Fruit fly (Drosophila melanogaster): ENCODE results near the gene CG18048.
A peak's percentile ranks its signal among the peaks of the same experiment; 100 is the strongest.

Gene CG18048

DNA sequence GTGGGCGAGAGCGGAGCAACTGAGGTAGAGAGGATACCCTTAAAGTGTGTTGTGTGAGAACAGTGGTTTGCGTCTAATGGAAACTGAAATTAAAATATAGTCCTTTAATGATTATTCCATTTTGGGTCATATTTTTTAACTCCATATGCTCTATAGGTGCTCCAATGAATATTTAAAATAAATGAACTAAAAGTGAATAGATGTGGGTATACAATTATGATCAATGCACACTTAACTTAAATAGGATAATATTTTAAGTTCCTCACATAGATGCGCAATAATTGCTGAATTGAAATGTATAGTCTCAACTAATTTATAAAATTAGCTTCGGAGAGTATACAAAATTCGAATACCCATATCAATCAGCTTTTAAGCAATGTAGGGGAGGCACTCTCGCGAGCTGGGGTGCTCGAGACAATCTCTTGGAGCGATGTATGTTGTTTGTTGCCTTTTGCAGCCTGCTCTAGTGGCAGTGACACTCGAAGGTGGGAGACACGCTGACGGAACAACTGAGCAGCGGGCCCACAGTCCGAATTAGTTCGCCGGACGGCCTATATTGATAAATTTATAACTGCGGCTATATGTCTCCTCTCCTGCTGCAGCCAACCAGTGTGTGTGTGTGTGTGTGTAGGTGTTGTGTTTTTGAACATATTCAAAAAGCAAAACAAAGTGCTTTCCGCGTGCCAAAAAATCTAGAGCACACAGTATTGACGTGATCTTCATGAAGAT lies 7.9 kb downstream of the CG18048 start (continued):
- TF ChIP-seq salr (GFP tag; optimal IDR thresholded peaks at IDR 0.05) (peak in 1 of 2 experiments; percentile 89), net (GFP tag; optimal IDR thresholded peaks at IDR 0.05) (peak; percentile 84), CG10631 (GFP tag; optimal IDR thresholded peaks at IDR 0.05) (peak; percentile 78), lz (GFP tag; optimal IDR thresholded peaks at IDR 0.05) (peak; percentile 80), CG11902 (GFP tag; optimal IDR thresholded peaks at IDR 0.05) (peak; percentile 36), esn (GFP tag; optimal IDR thresholded peaks at IDR 0.05) (peak; percentile 89), CG6276 (GFP tag; optimal IDR thresholded peaks at IDR 0.05) (no peak), fd85E (GFP tag; optimal IDR thresholded peaks at IDR 0.05) (no peak), Sox14 (GFP tag; optimal IDR thresholded peaks at IDR 0.05) (peak; percentile 87), CG7368 (GFP tag; optimal IDR thresholded peaks at IDR 0.05) (no peak), Gug (GFP tag; IDR thresholded peaks at IDR 0.05) (no peak; the same call in 1 of the 2 replicates), CG8319 (GFP tag; optimal IDR thresholded peaks at IDR 0.05) (peak; percentile 64), pdm3 (GFP tag; optimal IDR thresholded peaks at IDR 0.05) (peak; percentile 86), CG11762 (GFP tag; optimal IDR thresholded peaks at IDR 0.05; ENCODE audit: insufficient read depth) (peak; percentile 71)

DNA sequence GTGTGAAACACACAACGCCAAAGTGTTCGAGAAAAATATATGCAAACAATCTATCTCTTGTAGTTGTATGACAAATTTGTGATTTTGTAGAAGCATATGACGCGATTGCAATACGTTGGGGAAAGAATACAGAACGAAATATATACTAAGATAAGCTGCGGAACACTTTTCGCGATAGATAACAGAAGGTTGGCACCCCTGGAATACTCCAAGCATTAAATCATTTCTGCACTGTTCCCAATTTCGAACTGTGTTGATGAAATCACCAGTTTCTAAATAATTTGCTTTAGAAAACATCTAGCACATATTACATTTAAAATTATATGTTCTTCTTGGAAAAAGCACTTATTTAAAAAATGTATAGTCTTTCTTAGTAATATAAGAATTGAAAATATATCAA lies 8.5 kb downstream of the CG18048 start:
- no peak for TF ChIP-seq CG1621 (tag; optimal IDR thresholded peaks at IDR 0.05)
- TF ChIP-seq svp (GFP tag): peak; percentile 90

DNA sequence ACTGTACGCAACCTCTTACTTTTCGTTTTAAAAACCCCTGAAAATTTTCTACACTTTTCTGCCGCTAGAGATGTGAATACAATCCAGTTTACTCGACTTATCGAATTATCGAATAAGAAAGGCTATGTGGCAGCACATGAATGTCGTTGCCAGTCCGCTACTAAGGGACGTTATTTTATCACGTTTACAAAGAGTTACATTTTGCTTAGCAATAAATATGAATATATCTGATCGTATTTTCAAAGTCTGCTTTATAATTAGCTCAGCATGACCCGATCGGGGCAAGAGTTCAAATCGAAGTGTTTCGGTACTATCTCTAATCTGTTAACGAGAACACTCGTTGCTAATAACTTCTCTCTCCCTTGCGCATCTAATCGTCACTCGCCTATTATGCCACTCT lies 22.2 kb downstream of the CG18048 start, which contains the start of gene CG42724:
TSS of gene CG42724 (minus strand) at position 189 of the 400 bp plus-strand sequence.
- no peak for TF ChIP-seq dac (GFP tag; optimal IDR thresholded peaks at IDR 0.05)
- peak; percentile 32 for TF ChIP-seq cyc (GFP tag; optimal IDR thresholded peaks at IDR 0.05)
- no peak for TF ChIP-seq CG16779 (tag; optimal IDR thresholded peaks at IDR 0.05)
- TF ChIP-seq CG11762 (GFP tag; optimal IDR thresholded peaks at IDR 0.05; ENCODE audit: insufficient read depth): peak; percentile 24
- TF ChIP-seq esn (GFP tag; optimal IDR thresholded peaks at IDR 0.05): peak; percentile 32
- TF ChIP-seq CG1621 (tag; optimal IDR thresholded peaks at IDR 0.05): no peak
- TF ChIP-seq CG3032 (tag; optimal IDR thresholded peaks at IDR 0.05): no peak
- TF ChIP-seq pdm3 (GFP tag; optimal IDR thresholded peaks at IDR 0.05): no peak
- TF ChIP-seq lz (GFP tag; optimal IDR thresholded peaks at IDR 0.05): peak; percentile 46
- TF ChIP-seq achi (GFP tag; optimal IDR thresholded peaks at IDR 0.05): no peak
- peak; percentile 14; the same call in 1 of the 2 replicates for TF ChIP-seq CG11294 (GFP tag; IDR thresholded peaks at IDR 0.05)
- TF ChIP-seq Eip78C (GFP tag): no peak

DNA sequence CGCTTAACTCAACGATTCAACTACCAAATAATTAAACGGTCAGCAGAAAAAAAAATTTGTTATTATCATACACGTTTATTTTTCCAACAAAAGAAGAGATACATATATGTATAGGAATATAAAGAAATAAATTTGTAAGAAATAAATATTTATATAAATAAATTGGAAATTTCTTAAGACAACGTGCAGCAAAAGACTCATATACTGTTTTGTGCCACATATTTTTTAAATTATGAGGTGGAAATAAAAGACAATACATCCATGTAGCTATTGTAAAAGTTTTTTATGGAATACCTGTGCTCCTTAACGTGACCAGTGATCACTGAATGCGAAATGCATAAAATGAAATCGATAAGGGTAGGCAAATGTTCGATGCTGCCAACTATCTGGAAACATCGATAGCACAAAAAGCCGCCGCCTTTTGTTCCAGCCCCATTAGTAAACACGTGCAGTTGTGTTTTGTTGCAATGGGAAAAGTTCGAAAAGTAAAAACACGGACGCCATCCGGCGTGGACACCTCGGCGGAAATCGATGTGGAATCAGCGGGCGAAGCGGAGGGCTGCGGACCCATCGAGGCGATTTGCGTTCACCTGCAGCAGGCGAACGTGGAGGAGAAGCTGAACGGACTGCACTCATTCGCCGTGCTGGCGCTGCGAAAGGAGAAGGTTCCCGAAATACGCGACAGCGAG lies 22.8 kb downstream of the CG18048 start, which contains the start of gene CG10286:
TSS of gene CG10286 (plus strand) at position 416 of the 689 bp plus-strand sequence.
- TF ChIP-seq lz (GFP tag; optimal IDR thresholded peaks at IDR 0.05) (no peak), CG10631 (GFP tag; optimal IDR thresholded peaks at IDR 0.05) (peak; percentile 20), achi (GFP tag; optimal IDR thresholded peaks at IDR 0.05) (no peak), CG6276 (GFP tag; optimal IDR thresholded peaks at IDR 0.05) (no peak), CG8119 (GFP tag; IDR thresholded peaks at IDR 0.05) (no peak), topi (GFP tag; optimal IDR thresholded peaks at IDR 0.05) (no peak), CG16779 (tag; optimal IDR thresholded peaks at IDR 0.05) (no peak), CG1621 (tag; optimal IDR thresholded peaks at IDR 0.05) (no peak), CG7368 (GFP tag; optimal IDR thresholded peaks at IDR 0.05) (no peak), Sox102F (GFP tag; optimal IDR thresholded peaks at IDR 0.05) (no peak), CG6792 (GFP tag; optimal IDR thresholded peaks at IDR 0.05) (no peak), pdm3 (GFP tag; optimal IDR thresholded peaks at IDR 0.05) (no peak), Eip78C (GFP tag) (no peak), CG8319 (GFP tag; optimal IDR thresholded peaks at IDR 0.05) (no peak), Smox (GFP tag; optimal IDR thresholded peaks at IDR 0.05) (no peak), net (GFP tag; optimal IDR thresholded peaks at IDR 0.05) (no peak), CG11762 (GFP tag; optimal IDR thresholded peaks at IDR 0.05; ENCODE audit: insufficient read depth) (no peak), OdsH (GFP tag; optimal IDR thresholded peaks at IDR 0.05) (no peak), CG4318 (GFP tag; optimal IDR thresholded peaks at IDR 0.05) (no peak), CG9139 (GFP tag; optimal IDR thresholded peaks at IDR 0.05) (no peak), dsx (GFP tag; optimal IDR thresholded peaks at IDR 0.05; ENCODE audit: poor library complexity, severe bottlenecking) (no peak), Sox15 (GFP tag; optimal IDR thresholded peaks at IDR 0.05) (no peak), CG11902 (GFP tag; optimal IDR thresholded peaks at IDR 0.05) (no peak), Sox14 (GFP tag; optimal IDR thresholded peaks at IDR 0.05) (peak; percentile 42), dac (GFP tag; optimal IDR thresholded peaks at IDR 0.05) (no peak), CG31627 (GFP tag; optimal IDR thresholded peaks at IDR 0.05) (no peak), CG8632 (GFP tag; optimal IDR thresholded peaks at IDR 0.05) (no peak), Blimp-1 (GFP tag; optimal IDR thresholded peaks at IDR 0.05) (no peak), Hr39 (GFP tag; optimal IDR thresholded peaks at IDR 0.05) (no peak), Eip75B (GFP tag; optimal IDR thresholded peaks at IDR 0.05) (no peak), fd85E (GFP tag; optimal IDR thresholded peaks at IDR 0.05) (no peak), svp (GFP tag) (no peak), salr (GFP tag; optimal IDR thresholded peaks at IDR 0.05) (no peak), Ets96B (tag; optimal IDR thresholded peaks at IDR 0.05) (peak; percentile 34), CG15336 (GFP tag; IDR thresholded peaks at IDR 0.05) (0 out of 2 replicates have a peak, but pooled peaks have one; percentile 23)
